Fruit fly (Drosophila melanogaster): ENCODE measurements around the gene CG5087.

DNA sequence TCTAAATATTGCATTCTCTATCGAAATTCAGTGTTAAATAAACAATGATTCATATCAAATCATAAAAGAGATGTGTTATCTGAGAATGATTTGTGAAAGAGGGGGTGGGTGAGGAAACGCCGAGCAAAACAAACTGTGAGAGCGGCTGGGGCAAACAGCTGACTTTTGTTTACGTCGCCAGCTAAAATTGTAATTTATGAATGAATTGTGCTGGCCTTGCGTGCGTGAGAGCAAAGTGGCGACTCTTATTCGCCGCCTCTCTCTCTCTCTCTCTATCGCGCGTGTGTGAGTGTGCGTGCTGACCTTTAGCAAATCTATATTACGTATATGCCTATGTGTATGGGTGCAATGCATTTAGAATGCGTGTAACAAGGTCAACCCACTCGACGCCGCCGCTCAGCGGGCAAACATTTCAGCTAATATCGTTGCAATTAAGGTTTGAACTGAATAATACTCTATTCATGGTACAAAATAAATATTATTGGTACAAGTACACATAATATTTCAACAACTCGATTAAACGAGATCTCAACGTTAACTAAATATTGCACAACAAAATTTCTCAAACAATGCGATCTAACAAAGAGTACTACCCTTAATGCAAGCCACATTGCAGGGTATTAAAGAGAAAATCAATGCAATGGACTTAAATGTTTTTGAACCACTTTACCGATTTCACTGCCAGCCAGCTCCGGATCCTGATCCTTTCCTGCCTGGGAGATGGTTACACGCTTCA, 19.1 kb upstream of the CG5087 start:
- TF ChIP-seq CG1620 (GFP tag; optimal IDR thresholded peaks at IDR 0.05) (no peak), cic (GFP tag; optimal IDR thresholded peaks at IDR 0.05) (peak; percentile 98), CG11617 (GFP tag; optimal IDR thresholded peaks at IDR 0.05) (peak; percentile 36), toe (GFP tag; optimal IDR thresholded peaks at IDR 0.05) (no peak), Clk (GFP tag; optimal IDR thresholded peaks at IDR 0.05) (no peak), bab1 (GFP tag; optimal IDR thresholded peaks at IDR 0.05) (peak; percentile 38), kay (GFP tag; ENCODE audit: borderline replicate concordance) (no peak), pad (GFP tag; optimal IDR thresholded peaks at IDR 0.05) (no peak), CG14711 (tag; optimal IDR thresholded peaks at IDR 0.05) (peak; percentile 51), CG7101 (tag; optimal IDR thresholded peaks at IDR 0.05) (peak; percentile 66)
